Worm (Caenorhabditis elegans): ENCODE data around the gene R10E12.2.

The R10E12.2 gene

ce11 chrIII:9999235-9999634, 25.6 kb upstream of the R10E12.2 start, which contains the start of gene C05B5.17:
Gene C05B5.17, minus strand, starts transcription at chrIII:9999335.
- no peak for TF ChIP-seq pha-4 (tag; optimal IDR thresholded peaks at IDR 0.05)
- TF ChIP-seq dox-1 (GFP tag; IDR thresholded peaks at IDR 0.05): no peak
- no peak for TF ChIP-seq Y67H2A.10 (GFP tag; conservative IDR thresholded peaks at IDR 0.05)
- no peak for TF ChIP-seq attf-5 (GFP tag; optimal IDR thresholded peaks at IDR 0.05)
- TF ChIP-seq F57A8.1 (GFP tag; optimal IDR thresholded peaks at IDR 0.05): no peak
- TF ChIP-seq lsl-1 (GFP tag; optimal IDR thresholded peaks at IDR 0.05): no peak
- no peak for TF ChIP-seq ztf-26 (tag; optimal IDR thresholded peaks at IDR 0.05)
- TF ChIP-seq hlh-12 (tag; optimal IDR thresholded peaks at IDR 0.05): no peak
- TF ChIP-seq snpc-3.4 (tag; optimal IDR thresholded peaks at IDR 0.05): no peak
- no peak for TF ChIP-seq fkh-3 (tag; optimal IDR thresholded peaks at IDR 0.05)
- TF ChIP-seq efl-1 (GFP tag; optimal IDR thresholded peaks at IDR 0.05): no peak
- TF ChIP-seq hmg-1.2 (GFP tag; IDR thresholded peaks at IDR 0.05): no peak
- no peak for TF ChIP-seq B0336.3 (GFP tag; IDR thresholded peaks at IDR 0.05)
- no peak for TF ChIP-seq nfyb-1 (GFP tag; IDR thresholded peaks at IDR 0.05)
- no peak for TF ChIP-seq zfh-2 (GFP tag; conservative IDR thresholded peaks at IDR 0.05)

- TF ChIP-seq nhr-120 (GFP tag; IDR thresholded peaks at IDR 0.05): no peak
- no peak for TF ChIP-seq F57A8.1 (GFP tag; optimal IDR thresholded peaks at IDR 0.05)
- no peak for TF ChIP-seq hmg-1.2 (GFP tag; IDR thresholded peaks at IDR 0.05)
- no peak for TF ChIP-seq lin-35 (GFP tag; optimal IDR thresholded peaks at IDR 0.05)
- no peak for TF ChIP-seq gei-17 (GFP tag; optimal IDR thresholded peaks at IDR 0.05)
- no peak for TF ChIP-seq F52B5.7 (tag; optimal IDR thresholded peaks at IDR 0.05)
- no peak for TF ChIP-seq ceh-58 (GFP tag; IDR thresholded peaks at IDR 0.05)
- no peak for TF ChIP-seq hlh-12 (tag; optimal IDR thresholded peaks at IDR 0.05)
- TF ChIP-seq F57C9.4 (tag; optimal IDR thresholded peaks at IDR 0.05): no peak
- TF ChIP-seq mxl-1 (tag; optimal IDR thresholded peaks at IDR 0.05): no peak
- TF ChIP-seq ztf-3 (GFP tag; optimal IDR thresholded peaks at IDR 0.05): no peak
- no peak for TF ChIP-seq Y53F4B.3 (GFP tag; IDR thresholded peaks at IDR 0.05)
- TF ChIP-seq lir-1 (GFP tag; conservative IDR thresholded peaks at IDR 0.05): no peak
- TF ChIP-seq tbx-9 (tag; optimal IDR thresholded peaks at IDR 0.05; ENCODE audit: borderline replicate concordance): no peak
- no peak for TF ChIP-seq let-607 (tag; optimal IDR thresholded peaks at IDR 0.05)
- TF ChIP-seq F55B11.4 (tag; optimal IDR thresholded peaks at IDR 0.05; ENCODE audit: borderline replicate concordance, insufficient read depth): no peak
Measured at ce11 chrIII:9997890-9998289, 24.2 kb upstream of the R10E12.2 start, which contains the start of gene pqn-8. Gene pqn-8, minus strand, starts transcription at chrIII:9997990.

ce11 chrIII:9993535-9993934, 19.9 kb upstream of the R10E12.2 start, which contains the start of gene C05B5.4:
Gene C05B5.4, plus strand, starts transcription at chrIII:9993885.
- TF ChIP-seq ceh-79 (tag; optimal IDR thresholded peaks at IDR 0.05) (no peak), sptf-2 (GFP tag; optimal IDR thresholded peaks at IDR 0.05) (no peak), lin-26 (GFP tag; IDR thresholded peaks at IDR 0.05) (no peak), aptf-3 (GFP tag; IDR thresholded peaks at IDR 0.05) (no peak), attf-3 (GFP tag; conservative IDR thresholded peaks at IDR 0.05) (no peak), F52B5.7 (tag; optimal IDR thresholded peaks at IDR 0.05) (no peak), egl-18 (GFP tag; IDR thresholded peaks at IDR 0.05) (no peak), rpc-1 (optimal IDR thresholded peaks at IDR 0.05) (no peak), rpc-1 (tag; optimal IDR thresholded peaks at IDR 0.05) (no peak), Y53G8AR.9 (GFP tag; conservative IDR thresholded peaks at IDR 0.05) (no peak), nhr-80 (tag; optimal IDR thresholded peaks at IDR 0.05) (no peak)

All from whole organism, young adult.